Worm (Caenorhabditis elegans) whole organism, mixed stage, embryonic: ENCODE results near the gene srt-8.

Source experiments
- ceh-43 ChIP-seq: fragments of 200-800 bp; sonication (Bioruptor generic); optimal IDR thresholded peaks from 2 replicates; lab custom pipeline; 2018; ENCODE audit warnings: mild to moderate bottlenecking, missing genetic modification characterization, moderate library complexity, missing compliant biosample characterization
- elt-3 ChIP-seq: fragments of 150-350 bp; optimal IDR thresholded peaks from 2 replicates; lab custom pipeline; 2014; ENCODE audit warnings: missing biosample characterization, missing genetic modification characterization
- ham-2 ChIP-seq: fragments of 200-800 bp; sonication (Bioruptor generic); optimal IDR thresholded peaks from 2 replicates; lab custom pipeline; 2018; ENCODE audit warnings: mild to moderate bottlenecking, missing genetic modification characterization, missing compliant biosample characterization
- lin-32 ChIP-seq: fragments of 200-800 bp; sonication (Bioruptor generic); optimal IDR thresholded peaks from 2 replicates; lab custom pipeline; 2018; ENCODE audit warnings: mild to moderate bottlenecking, missing genetic modification characterization, missing compliant biosample characterization
- lsy-2 ChIP-seq: fragments of 150-350 bp; optimal IDR thresholded peaks from 2 replicates; lab custom pipeline; 2014; ENCODE audit warnings: missing biosample characterization, missing genetic modification characterization
- mab-5 ChIP-seq: fragments of 150-350 bp; optimal IDR thresholded peaks from 2 replicates; lab custom pipeline; 2014; ENCODE audit warnings: missing biosample characterization, missing genetic modification characterization
- mep-1 ChIP-seq: fragments of 150-350 bp; optimal IDR thresholded peaks from 2 replicates; lab custom pipeline; 2017; ENCODE audit warnings: missing biosample characterization, missing genetic modification reagents, missing genetic modification characterization, inconsistent platforms
- mls-2 ChIP-seq: sonication (generic microtip); optimal IDR thresholded peaks from 2 replicates; lab custom pipeline; 2016; ENCODE audit warnings: mild to moderate bottlenecking, missing genetic modification characterization, moderate library complexity, missing compliant biosample characterization
- nhr-12 ChIP-seq: fragments of 150-350 bp; optimal IDR thresholded peaks from 2 replicates; lab custom pipeline; 2014; ENCODE audit warnings: missing biosample characterization, missing genetic modification characterization
- sem-2 ChIP-seq: fragments of 200-800 bp; sonication (Bioruptor generic); optimal IDR thresholded peaks from 2 replicates; lab custom pipeline; 2018; ENCODE audit warnings: mild to moderate bottlenecking, missing genetic modification characterization, missing compliant biosample characterization
- snpc-4 ChIP-seq: fragments of 150-350 bp; optimal IDR thresholded peaks from 2 replicates; lab custom pipeline; 2014; ENCODE audit warnings: missing biosample characterization, missing genetic modification characterization
- unc-39 ChIP-seq: fragments of 150-350 bp; optimal IDR thresholded peaks from 2 replicates; lab custom pipeline; 2014; ENCODE audit warnings: missing biosample characterization, missing genetic modification characterization
- unc-62 ChIP-seq: fragments of 150-350 bp; optimal IDR thresholded peaks from 2 replicates; lab custom pipeline; 2014; ENCODE audit warnings: missing biosample characterization, missing genetic modification reagents, missing genetic modification characterization
- zip-8 ChIP-seq: fragments of 150-350 bp; optimal IDR thresholded peaks from 2 replicates; lab custom pipeline; 2014; ENCODE audit warnings: missing biosample characterization, missing genetic modification characterization
- ztf-11 ChIP-seq: fragments of 150-350 bp; optimal IDR thresholded peaks from 2 replicates; lab custom pipeline; 2014; ENCODE audit warnings: missing biosample characterization, missing genetic modification characterization

srt-8 gene

DNA sequence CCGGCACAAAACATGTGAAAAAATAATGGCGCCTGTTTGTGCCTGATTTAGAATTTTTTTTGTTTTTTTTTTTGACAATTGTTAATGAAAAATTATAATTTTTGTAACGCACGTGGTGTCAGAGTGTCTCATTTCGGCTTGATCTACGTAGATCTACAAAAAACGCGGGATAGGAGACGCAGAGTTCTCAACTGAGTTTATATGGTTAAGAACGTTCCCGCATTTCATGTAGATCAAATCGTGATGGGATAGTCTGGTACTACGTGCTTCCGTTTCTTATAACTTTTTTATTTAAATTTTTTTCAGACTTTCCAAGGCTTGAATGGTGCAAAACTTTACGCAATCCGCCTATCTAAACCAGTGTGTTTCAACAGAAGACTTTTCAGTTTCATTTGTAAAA is 42.4 kb downstream of the srt-8 start, which contains the start of gene tat-6:
TSS of gene tat-6 (plus strand) at position 301 of the 400 bp plus-strand sequence.
- no peak for TF ChIP-seq mep-1 (tag; lab: Kevin White, UChicago)
- TF ChIP-seq mls-2 (tag; lab: Kevin White, UChicago), result no peak
- no peak for TF ChIP-seq ceh-43 (GFP tag; lab: Kevin White, UChicago)
- TF ChIP-seq lsy-2, result no peak
- no peak for TF ChIP-seq unc-62 (GFP tag; lab: Kevin White, UChicago)
- no peak for TF ChIP-seq nhr-12 (tag; lab: Kevin White, UChicago)
- no peak for TF ChIP-seq sem-2
- no peak for TF ChIP-seq unc-39

ce11 chrV:3132116-3132515 is 45.8 kb downstream of the srt-8 start:
- TF ChIP-seq ztf-11 (tag; lab: Kevin White, UChicago) (no peak), ham-2 (no peak), unc-62 (GFP tag; lab: Kevin White, UChicago) (no peak), lin-32 (GFP tag; lab: Kevin White, UChicago) (no peak), zip-8 (tag; lab: Kevin White, UChicago) (no peak), sem-2 (no peak), mls-2 (tag; lab: Kevin White, UChicago) (peak; percentile 34)

DNA sequence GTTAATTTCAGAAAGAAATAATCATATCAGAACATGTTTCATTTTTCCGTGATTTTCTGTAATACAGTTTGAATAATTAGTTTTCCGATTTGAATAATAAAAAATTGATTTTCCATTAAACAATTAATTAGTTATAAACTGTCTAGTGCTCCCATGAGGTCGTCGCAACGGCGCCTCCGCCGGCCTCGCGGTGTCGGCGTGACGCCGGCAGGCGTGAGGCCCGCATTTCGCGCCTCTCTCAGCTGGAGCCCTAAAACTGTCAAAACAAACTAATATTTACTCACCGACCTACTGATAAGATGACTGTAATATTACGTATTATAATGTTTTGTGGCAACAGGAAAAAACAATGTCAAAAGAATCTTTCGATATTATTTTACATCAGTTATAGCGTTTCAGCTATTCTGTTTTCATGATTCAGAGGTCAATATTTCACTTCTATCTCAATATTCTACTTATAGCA is 47.0 kb downstream of the srt-8 start, which contains the start of gene F02C9.2:
TSS of gene F02C9.2 (plus strand) at position 413 of the 463 bp plus-strand sequence.
- TF ChIP-seq ham-2 (no peak), snpc-4 (tag; lab: Kevin White, UChicago) (no peak), mab-5 (tag; lab: Kevin White, UChicago) (no peak), unc-39 (no peak), unc-62 (GFP tag; lab: Kevin White, UChicago) (no peak), elt-3 (tag; lab: Kevin White, UChicago) (no peak), mls-2 (tag; lab: Kevin White, UChicago) (no peak)
